Fruit fly (Drosophila melanogaster) whole organism, embryonic: ENCODE measurements around the gene Gdi.

Source experiments
- Atf-2 ChIP-seq: fragments of 200-800 bp; sonication (Bioruptor generic); optimal IDR thresholded peaks from 2 replicates; lab custom pipeline; 2016; ENCODE audit warnings: missing biosample characterization, missing genetic modification characterization
- Atf3 ChIP-seq: fragments of 200-800 bp; sonication (Bioruptor generic); optimal IDR thresholded peaks from 3 replicates; lab custom pipeline; 2016; ENCODE audit warnings: missing biosample characterization, missing genetic modification characterization
- CG10147 ChIP-seq: fragments of 200-800 bp; sonication (Bioruptor generic); optimal IDR thresholded peaks from 2 replicates; lab custom pipeline; 2019; ENCODE audit warnings: missing biosample characterization, mild to moderate bottlenecking, missing genetic modification characterization, moderate library complexity
- CG10366 ChIP-seq: fragments of 200-800 bp; sonication (Bioruptor generic); IDR thresholded peaks from 2 replicates; pipeline ENCODE4 v1.3.6; 2022; ENCODE audit warnings: missing biosample characterization, missing genetic modification characterization
- CG11504 ChIP-seq: fragments of 200-800 bp; sonication (Bioruptor generic); optimal IDR thresholded peaks from 3 replicates; lab custom pipeline; 2019; ENCODE audit warnings: missing biosample characterization, mild to moderate bottlenecking, missing genetic modification characterization, moderate library complexity
- CG11723 ChIP-seq: fragments of 200-800 bp; sonication (Bioruptor generic); optimal IDR thresholded peaks from 2 replicates; lab custom pipeline; 2017; ENCODE audit warnings: missing biosample characterization, mild to moderate bottlenecking, missing genetic modification characterization
- CG12071 ChIP-seq: fragments of 200-800 bp; sonication (Bioruptor generic); optimal IDR thresholded peaks from 3 replicates; lab custom pipeline; 2018; ENCODE audit warnings: missing biosample characterization, mild to moderate bottlenecking, missing genetic modification characterization
- CG16779 ChIP-seq: fragments of 200-800 bp; sonication (Bioruptor generic); IDR thresholded peaks from 2 replicates; pipeline ENCODE4 v1.3.6; 2022; ENCODE audit warnings: missing biosample characterization, missing genetic modification characterization
- CG16813 ChIP-seq: fragments of 200-800 bp; sonication (Bioruptor generic); IDR thresholded peaks from 3 replicates; pipeline ENCODE4 v1.3.6; 2022; ENCODE audit warnings: missing biosample characterization, missing genetic modification characterization; ENCODE audit not compliant: partially characterized antibody
- CG17328 ChIP-seq: fragments of 200-800 bp; sonication (Bioruptor generic); IDR thresholded peaks from 2 replicates; pipeline ENCODE4 v1.3.6; 2022; ENCODE audit warnings: missing biosample characterization, missing genetic modification characterization
- CG18599 ChIP-seq: fragments of 200-800 bp; sonication (Bioruptor generic); optimal IDR thresholded peaks from 3 replicates; lab custom pipeline; 2017; ENCODE audit warnings: missing biosample characterization, missing genetic modification characterization, mild to moderate bottlenecking, moderate library complexity, missing genetic modification reagents
- CG18764 ChIP-seq: fragments of 200-800 bp; sonication (Bioruptor generic); optimal IDR thresholded peaks from 3 replicates; lab custom pipeline; 2016; ENCODE audit warnings: missing biosample characterization, missing genetic modification characterization
- CG31441 ChIP-seq: fragments of 200-800 bp; sonication (Bioruptor generic); IDR thresholded peaks from 2 replicates; pipeline ENCODE4 v1.3.6; 2022; ENCODE audit warnings: missing biosample characterization, missing genetic modification characterization
- CG34376 ChIP-seq: fragments of 200-800 bp; sonication (Bioruptor generic); optimal IDR thresholded peaks from 2 replicates; lab custom pipeline; 2018; ENCODE audit warnings: missing biosample characterization, mild to moderate bottlenecking, missing genetic modification characterization
- CG4282 ChIP-seq: fragments of 200-800 bp; sonication (Bioruptor generic); optimal IDR thresholded peaks from 2 replicates; lab custom pipeline; 2016; ENCODE audit warnings: missing biosample characterization, missing genetic modification characterization
- CG4820 ChIP-seq: fragments of 200-800 bp; sonication (Bioruptor generic); optimal IDR thresholded peaks from 3 replicates; lab custom pipeline; 2016; ENCODE audit warnings: missing biosample characterization, missing genetic modification characterization
- CG8478 ChIP-seq: fragments of >200 bp; optimal IDR thresholded peaks from 2 replicates; lab custom pipeline; 2018
- CTCF ChIP-seq: fragments of 200-800 bp; sonication (Bioruptor generic); optimal IDR thresholded peaks from 2 replicates; lab custom pipeline; 2017; ENCODE audit warnings: missing biosample characterization, mild to moderate bottlenecking, missing genetic modification characterization, moderate library complexity
- CkIIα-i1 ChIP-seq: fragments of 200-800 bp; sonication (Bioruptor generic); IDR thresholded peaks from 2 replicates; pipeline ENCODE4 v1.3.6; 2022; ENCODE audit warnings: missing biosample characterization, missing genetic modification characterization
- Dip3 ChIP-seq: fragments of 200-800 bp; sonication (Bioruptor generic); optimal IDR thresholded peaks from 3 replicates; lab custom pipeline; 2016; ENCODE audit warnings: missing biosample characterization, missing genetic modification characterization
- Dll ChIP-seq: fragments of 200-800 bp; sonication (Bioruptor generic); IDR thresholded peaks from 4 replicates; pipeline ENCODE4 v1.3.6; 2022; ENCODE audit warnings: missing biosample characterization, missing genetic modification characterization; ENCODE audit not compliant: partially characterized antibody
- Doc2 ChIP-seq: fragments of 200-800 bp; sonication (Bioruptor generic); IDR thresholded peaks from 2 replicates; pipeline ENCODE4 v1.3.6; 2022; ENCODE audit warnings: missing biosample characterization, missing genetic modification characterization
- H2.0 ChIP-seq: fragments of 200-800 bp; sonication (Bioruptor generic); IDR thresholded peaks from 2 replicates; pipeline ENCODE4 v1.3.6; 2022; ENCODE audit warnings: missing biosample characterization, missing genetic modification characterization
- HLHmδ ChIP-seq: fragments of 200-800 bp; sonication (Bioruptor generic); optimal IDR thresholded peaks from 2 replicates; lab custom pipeline; 2018; ENCODE audit warnings: missing biosample characterization, mild to moderate bottlenecking, missing genetic modification characterization, moderate library complexity
- Hr3 ChIP-seq: fragments of 200-800 bp; sonication (Bioruptor generic); optimal IDR thresholded peaks from 3 replicates; lab custom pipeline; 2016; ENCODE audit warnings: missing biosample characterization, missing genetic modification characterization
- Hr51 ChIP-seq, 2 experiments: fragments of 200-800 bp; sonication (Bioruptor generic); optimal IDR thresholded peaks; 2 replicates in 1 of 2; 3 replicates in 1 of 2; lab custom pipeline; 2016 to 2018; ENCODE audit warnings: missing biosample characterization in 2 of 2, missing genetic modification characterization in 2 of 2, mild to moderate bottlenecking in 1 of 2, moderate library complexity in 1 of 2
- Jarid2 ChIP-seq: fragments of 200-800 bp; sonication (Bioruptor generic); optimal IDR thresholded peaks from 3 replicates; lab custom pipeline; 2017; ENCODE audit warnings: mild to moderate bottlenecking, missing biosample characterization, missing genetic modification reagents, missing genetic modification characterization
- Myb ChIP-seq: fragments of 200-800 bp; sonication (Bioruptor generic); optimal IDR thresholded peaks from 2 replicates; lab custom pipeline; 2016; ENCODE audit warnings: missing biosample characterization, missing genetic modification characterization
- Nf-YC ChIP-seq: fragments of 200-800 bp; optimal IDR thresholded peaks from 3 replicates; lab custom pipeline; 2019; ENCODE audit warnings: missing biosample characterization, mild to moderate bottlenecking, missing genetic modification characterization, moderate library complexity
- Pdp1 ChIP-seq, 2 experiments: fragments of 200-800 bp; sonication (Bioruptor generic); optimal IDR thresholded peaks; 3 replicates each; lab custom pipeline; 2016; ENCODE audit warnings: missing biosample characterization in 2 of 2, missing genetic modification characterization in 2 of 2, mild to moderate bottlenecking in 1 of 2, moderate library complexity in 1 of 2
- Ptx1 ChIP-seq: fragments of 200-800 bp; sonication (Bioruptor generic); IDR thresholded peaks from 2 replicates; pipeline ENCODE4 v1.3.6; 2022; ENCODE audit warnings: missing biosample characterization, missing genetic modification characterization
- Trl ChIP-seq, 3 experiments: fragments of >200 bp in 2 of 3; fragments of 200-800 bp in 1 of 3; sonication (Bioruptor generic) in 1 of 3; optimal IDR thresholded peaks; 2 replicates in 1 of 3; 3 replicates in 2 of 3; lab custom pipeline; 2016 to 2017; ENCODE audit warnings: missing biosample characterization in 1 of 3, missing genetic modification characterization in 1 of 3
- ac ChIP-seq: fragments of 200-800 bp; sonication (Bioruptor generic); optimal IDR thresholded peaks from 3 replicates; lab custom pipeline; 2017; ENCODE audit warnings: missing biosample characterization, mild to moderate bottlenecking, missing genetic modification characterization
- ash1 ChIP-seq: fragments of 200-800 bp; sonication (Bioruptor generic); optimal IDR thresholded peaks from 2 replicates; lab custom pipeline; 2018; ENCODE audit warnings: missing biosample characterization, mild to moderate bottlenecking, missing genetic modification characterization
- bbx ChIP-seq: fragments of 200-800 bp; sonication (Bioruptor generic); IDR thresholded peaks from 2 replicates; pipeline ENCODE4 v1.3.6; 2022; ENCODE audit warnings: missing biosample characterization, missing genetic modification characterization; ENCODE audit not compliant: partially characterized antibody
- bigmax ChIP-seq: fragments of 200-800 bp; sonication (Bioruptor generic); optimal IDR thresholded peaks from 2 replicates; lab custom pipeline; 2018; ENCODE audit warnings: missing biosample characterization, mild to moderate bottlenecking, missing genetic modification characterization
- da ChIP-seq: fragments of 200-800 bp; sonication (Bioruptor generic); optimal IDR thresholded peaks from 2 replicates; lab custom pipeline; 2016; ENCODE audit warnings: missing biosample characterization, missing genetic modification characterization
- fu2 ChIP-seq: fragments of 200-800 bp; sonication (Bioruptor generic); optimal IDR thresholded peaks from 2 replicates; lab custom pipeline; 2016; ENCODE audit warnings: missing biosample characterization, missing genetic modification characterization
- hth ChIP-seq: fragments of >200 bp; optimal IDR thresholded peaks from 2 replicates; lab custom pipeline; 2017; ENCODE audit warnings: inconsistent platforms
- lab ChIP-seq: fragments of 200-800 bp; sonication (Bioruptor generic); optimal IDR thresholded peaks from 3 replicates; lab custom pipeline; 2017; ENCODE audit warnings: missing biosample characterization, missing genetic modification characterization, mild to moderate bottlenecking, moderate library complexity, missing genetic modification reagents
- lola ChIP-seq, 3 experiments: fragments of >200 bp in 2 of 3; fragments of 200-800 bp in 1 of 3; sonication (Bioruptor generic) in 1 of 3; optimal IDR thresholded peaks; 2 replicates each; lab custom pipeline; 2017 to 2019; ENCODE audit warnings: missing biosample characterization in 3 of 3, missing genetic modification characterization in 3 of 3, mild to moderate bottlenecking in 1 of 3, moderate library complexity in 1 of 3
- org-1 ChIP-seq: fragments of 200-800 bp; sonication (Bioruptor generic); optimal IDR thresholded peaks from 2 replicates; lab custom pipeline; 2017; ENCODE audit warnings: missing biosample characterization, missing genetic modification characterization
- pb ChIP-seq: fragments of 200-800 bp; sonication (Bioruptor generic); optimal IDR thresholded peaks from 3 replicates; lab custom pipeline; 2016; ENCODE audit warnings: missing biosample characterization, missing genetic modification characterization
- peb ChIP-seq: fragments of 200-800 bp; sonication (Bioruptor generic); IDR thresholded peaks from 2 replicates; pipeline ENCODE4 v1.3.6; 2022; ENCODE audit warnings: missing biosample characterization, missing genetic modification characterization
- repo ChIP-seq: fragments of 200-800 bp; sonication (Bioruptor generic); optimal IDR thresholded peaks from 2 replicates; lab custom pipeline; 2016; ENCODE audit warnings: missing biosample characterization, missing genetic modification characterization
- sens-2 ChIP-seq: fragments of 200-800 bp; sonication (Bioruptor generic); IDR thresholded peaks from 2 replicates; pipeline ENCODE4 v1.3.6; 2022; ENCODE audit warnings: missing biosample characterization, missing genetic modification characterization
- sima ChIP-seq: fragments of 200-800 bp; sonication (Bioruptor generic); optimal IDR thresholded peaks from 2 replicates; lab custom pipeline; 2016; ENCODE audit warnings: missing biosample characterization, missing genetic modification characterization
- sqz ChIP-seq: fragments of 200-800 bp; sonication (Bioruptor generic); optimal IDR thresholded peaks from 3 replicates; lab custom pipeline; 2018; ENCODE audit warnings: missing biosample characterization, mild to moderate bottlenecking, missing genetic modification characterization
- stwl ChIP-seq: fragments of 200-800 bp; sonication (Bioruptor generic); optimal IDR thresholded peaks from 3 replicates; lab custom pipeline; 2018; ENCODE audit warnings: missing biosample characterization, mild to moderate bottlenecking, missing genetic modification characterization, moderate library complexity
- vnd ChIP-seq: fragments of 200-800 bp; sonication (Bioruptor generic); IDR thresholded peaks from 3 replicates; pipeline ENCODE4 v1.3.6; 2022; ENCODE audit warnings: missing biosample characterization, missing genetic modification characterization; ENCODE audit not compliant: partially characterized antibody
- zen2 ChIP-seq: fragments of 200-800 bp; sonication (Bioruptor generic); IDR thresholded peaks from 3 replicates; pipeline ENCODE4 v1.3.6; 2022; ENCODE audit warnings: missing biosample characterization, missing genetic modification characterization; ENCODE audit not compliant: partially characterized antibody

The Gdi gene

DNA sequence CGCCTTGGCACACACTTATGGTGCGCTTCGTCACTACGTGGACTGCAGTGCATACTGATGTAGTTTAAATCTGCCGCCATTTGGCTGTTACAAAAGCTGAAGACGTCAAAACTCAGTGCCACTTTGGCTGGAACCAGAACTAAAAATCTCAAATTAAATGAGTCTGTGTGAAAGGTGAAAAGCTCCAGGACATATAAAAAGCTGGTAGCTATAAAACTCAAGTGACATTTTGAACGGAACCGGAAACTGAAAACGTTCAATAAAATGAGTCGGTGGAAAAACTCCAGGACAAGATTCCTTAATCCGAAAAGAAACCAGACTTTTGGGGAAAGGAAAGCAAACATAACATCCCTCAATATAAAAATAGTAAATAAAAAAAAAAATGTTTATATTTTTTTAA lies 3.9 kb downstream of the Gdi start (continued):
- peak; percentile 49 for TF ChIP-seq Jarid2 (GFP tag; lab: Kevin White, UChicago)
- TF ChIP-seq Hr3 (GFP tag; lab: Kevin White, UChicago): no peak
- TF ChIP-seq Hr51 (GFP tag; optimal IDR thresholded peaks at IDR 0.05; lab: Kevin White, UChicago): peak in 1 of 2 experiments; percentile 57
- TF ChIP-seq Dll (GFP tag; lab: Robert Waterston, UW): no peak
- no peak for TF ChIP-seq sima (GFP tag; lab: Kevin White, UChicago)
- TF ChIP-seq lola (GFP tag; optimal IDR thresholded peaks at IDR 0.05; lab: Kevin White, UChicago): no peak
- no peak for TF ChIP-seq zen2 (GFP tag; lab: Robert Waterston, UW)
- TF ChIP-seq CG16813 (GFP tag; lab: Robert Waterston, UW): no peak
- no peak for TF ChIP-seq repo (GFP tag; lab: Kevin White, UChicago)
- TF ChIP-seq pb (GFP tag; lab: Kevin White, UChicago): peak; percentile 1
- no peak for TF ChIP-seq da (GFP tag; lab: Kevin White, UChicago)
- TF ChIP-seq hth (lab: Kevin White, UChicago): no peak
- peak; percentile 13 for TF ChIP-seq CG18764 (GFP tag; lab: Kevin White, UChicago)
- TF ChIP-seq sqz (GFP tag; lab: Kevin White, UChicago): peak; percentile 50
- TF ChIP-seq Trl (optimal IDR thresholded peaks at IDR 0.05; lab: Kevin White, UChicago): no peak
- no peak for TF ChIP-seq Trl (GFP tag; optimal IDR thresholded peaks at IDR 0.05; lab: Kevin White, UChicago)
- no peak for TF ChIP-seq Doc2
- no peak for TF ChIP-seq HLHmδ (GFP tag; lab: Kevin White, UChicago)
- no peak for TF ChIP-seq CG8478
- TF ChIP-seq CG18599 (GFP tag; lab: Kevin White, UChicago): peak; percentile 82
- no peak for TF ChIP-seq bbx (GFP tag; lab: Robert Waterston, UW)
- no peak for TF ChIP-seq Dip3
- peak; percentile 75 for TF ChIP-seq CG12071 (GFP tag; lab: Kevin White, UChicago)
- TF ChIP-seq CG11504 (tag; lab: Kevin White, UChicago): peak; percentile 67
- peak; percentile 59; the same call in 1 of the 2 replicates for TF ChIP-seq CG31441 (GFP tag; lab: Robert Waterston, UW)
- peak; percentile 40 for TF ChIP-seq Ptx1
- peak; percentile 65 for TF ChIP-seq CG34376 (GFP tag; lab: Kevin White, UChicago)
- peak; percentile 54 for TF ChIP-seq CG10366 (GFP tag; lab: Robert Waterston, UW)
- peak; percentile 43 for TF ChIP-seq ash1 (GFP tag; lab: Kevin White, UChicago)
- no peak for TF ChIP-seq CG4282
- TF ChIP-seq sens-2 (GFP tag; lab: Robert Waterston, UW): peak; percentile 21; the same call in 1 of the 2 replicates
- TF ChIP-seq CG17328 (GFP tag; lab: Robert Waterston, UW): peak; percentile 32; the same call in 1 of the 2 replicates
- peak; percentile 1 for TF ChIP-seq CG4820 (GFP tag; lab: Kevin White, UChicago)
- peak; percentile 4; the same call in 1 of the 2 replicates for TF ChIP-seq CG16779 (GFP tag; lab: Robert Waterston, UW)
- peak; percentile 20 for TF ChIP-seq bigmax (GFP tag; lab: Kevin White, UChicago)
- TF ChIP-seq CG11723 (GFP tag; lab: Kevin White, UChicago): no peak
- peak in 1 of 2 experiments; percentile 5 for TF ChIP-seq Pdp1 (GFP tag; optimal IDR thresholded peaks at IDR 0.05; lab: Kevin White, UChicago)
- peak; percentile 90 for TF ChIP-seq lab
- TF ChIP-seq org-1: no peak
- 0 out of 3 replicates have a peak, but pooled peaks have one; percentile 39 for TF ChIP-seq vnd (GFP tag; lab: Robert Waterston, UW)
- TF ChIP-seq CkIIα-i1 (GFP tag; lab: Robert Waterston, UW): no peak
- TF ChIP-seq Atf3 (GFP tag; lab: Kevin White, UChicago): peak; percentile 23
- peak; percentile 25 for TF ChIP-seq stwl (tag; lab: Kevin White, UChicago)
- TF ChIP-seq H2.0 (GFP tag; lab: Robert Waterston, UW): 0 out of 2 replicates have a peak, but pooled peaks have one; percentile 12
- no peak for TF ChIP-seq Myb (GFP tag; lab: Kevin White, UChicago)
- TF ChIP-seq ac: no peak
- TF ChIP-seq fu2 (GFP tag; lab: Kevin White, UChicago): no peak
- TF ChIP-seq peb: no peak
- TF ChIP-seq Nf-YC (tag; lab: Kevin White, UChicago): peak; percentile 73
- TF ChIP-seq Atf-2 (GFP tag; lab: Kevin White, UChicago): peak; percentile 34
- peak; percentile 47 for TF ChIP-seq CTCF (GFP tag; lab: Kevin White, UChicago)
- peak; percentile 67 for TF ChIP-seq CG10147 (GFP tag; lab: Kevin White, UChicago)
